Worm (Caenorhabditis elegans) whole organism, mixed stage, embryonic: ENCODE measurements around the gene H23N18.6.

Experiments used
- mep-1 ChIP-seq: fragments of 150-350 bp; optimal IDR thresholded peaks from 2 replicates; lab custom pipeline; 2017; ENCODE audit warnings: missing biosample characterization, missing genetic modification reagents, missing genetic modification characterization, inconsistent platforms
- nhr-12 ChIP-seq: fragments of 150-350 bp; optimal IDR thresholded peaks from 2 replicates; lab custom pipeline; 2014; ENCODE audit warnings: missing biosample characterization, missing genetic modification characterization
- nhr-237 ChIP-seq: fragments of 150-350 bp; optimal IDR thresholded peaks from 2 replicates; lab custom pipeline; 2014; ENCODE audit warnings: missing biosample characterization, missing genetic modification characterization
- nhr-28 ChIP-seq: fragments of 150-350 bp; optimal IDR thresholded peaks from 2 replicates; lab custom pipeline; 2014; ENCODE audit warnings: missing biosample characterization, missing genetic modification characterization
- tbx-8 ChIP-seq: fragments of 200-800 bp; sonication (Bioruptor generic); optimal IDR thresholded peaks from 2 replicates; lab custom pipeline; 2018; ENCODE audit warnings: mild to moderate bottlenecking, missing genetic modification characterization, moderate library complexity, missing compliant biosample characterization
- unc-62 ChIP-seq: fragments of 150-350 bp; optimal IDR thresholded peaks from 2 replicates; lab custom pipeline; 2014; ENCODE audit warnings: missing biosample characterization, missing genetic modification reagents, missing genetic modification characterization
- ztf-11 ChIP-seq: fragments of 150-350 bp; optimal IDR thresholded peaks from 2 replicates; lab custom pipeline; 2014; ENCODE audit warnings: missing biosample characterization, missing genetic modification characterization

- TF ChIP-seq mep-1 (tag; lab: Kevin White, UChicago): no peak
- no peak for TF ChIP-seq tbx-8 (GFP tag; lab: Kevin White, UChicago)
- no peak for TF ChIP-seq ztf-11 (tag; lab: Kevin White, UChicago)
- no peak for TF ChIP-seq nhr-12 (tag; lab: Kevin White, UChicago)
- TF ChIP-seq nhr-237 (tag; lab: Kevin White, UChicago): no peak
- TF ChIP-seq nhr-28 (tag; lab: Kevin White, UChicago): no peak
- TF ChIP-seq unc-62 (GFP tag; lab: Kevin White, UChicago): no peak
Observed at ce11 chrV:4889976-4890479, 24.9 kb downstream of the H23N18.6 start, which contains the start of gene T19H12.2.
